Fruit fly (Drosophila melanogaster) whole organism: ENCODE measurements around the gene Argl.

Experiments used
- Dll ChIP-seq: fragments of >200 bp; optimal IDR thresholded peaks from 2 replicates; lab custom pipeline; 2017
- usp ChIP-seq: fragments of >200 bp; optimal IDR thresholded peaks from 2 replicates; lab custom pipeline; 2017; ENCODE audit warnings: missing biosample characterization, missing genetic modification characterization, mixed read lengths

dm6 chr2L:8920294-8920693 lies 21.6 kb downstream of the Argl start:
- no peak for TF ChIP-seq usp (GFP tag; lab: Kevin White, UChicago)
- TF ChIP-seq Dll (lab: Kevin White, UChicago): no peak
